Fruit fly (Drosophila melanogaster) ovary, adult (tissue): ENCODE data around the gene FucTB.

ENCODE experiments used
- CG17801 ChIP-seq: fragments of 200-800 bp; optimal IDR thresholded peaks from 2 replicates; lab custom pipeline; 2019; ENCODE audit warnings: missing biosample characterization, mild to moderate bottlenecking, missing genetic modification characterization, moderate library complexity; ENCODE audit not compliant: partially characterized antibody

FucTB gene

dm6 chr2L:9388924-9389765 is 41.7 kb downstream of the FucTB start:
- TF ChIP-seq CG17801 (GFP tag; lab: Kevin White, UChicago): no peak

DNA sequence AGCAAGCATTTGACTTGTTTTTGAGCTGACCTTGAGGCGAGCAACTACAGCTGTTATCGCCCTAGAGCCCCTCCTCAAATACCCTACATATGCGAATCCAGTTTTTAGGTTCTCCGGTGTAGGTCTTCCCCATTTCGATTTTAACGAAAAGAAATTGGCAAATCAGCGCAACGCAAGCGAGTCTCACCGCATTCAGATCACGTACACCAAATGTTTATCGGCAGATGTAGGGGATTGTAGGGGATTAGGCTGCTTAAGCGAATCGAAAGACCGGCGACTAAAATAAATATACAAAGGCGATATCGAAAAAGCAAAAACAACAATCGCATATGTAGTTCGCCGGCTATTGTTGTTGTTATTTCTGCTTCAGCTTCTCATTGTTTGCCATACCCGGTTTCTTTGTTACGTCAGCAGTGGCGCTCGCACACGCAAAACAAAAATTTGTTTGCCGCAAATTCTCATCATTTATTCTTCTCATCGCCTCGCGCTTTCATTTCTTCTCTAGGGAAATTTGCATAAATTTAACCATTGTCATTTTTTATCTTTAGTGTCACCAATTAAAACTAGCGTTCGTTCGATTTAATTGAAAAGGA is 42.7 kb downstream of the FucTB start:
- TF ChIP-seq CG17801 (GFP tag; lab: Kevin White, UChicago): peak; percentile 80

- TF ChIP-seq CG17801 (GFP tag; lab: Kevin White, UChicago): peak; percentile 81
Measured at dm6 chr2L:9387240-9387672, 43.6 kb downstream of the FucTB start, which contains the start of gene Aldh. Gene Aldh (plus strand): TSS chr2L:9387389.

dm6 chr2L:9386270-9386669 is 44.6 kb downstream of the FucTB start:
- TF ChIP-seq CG17801 (GFP tag; lab: Kevin White, UChicago): no peak
